Fruit fly (Drosophila melanogaster) whole organism, embryonic: ENCODE measurements around the gene Ppn.

Experiments used
- Ada2b ChIP-seq: fragments of 200-800 bp; sonication (Bioruptor generic); IDR thresholded peaks from 2 replicates; pipeline ENCODE4 v1.3.6; 2022; ENCODE audit warnings: missing biosample characterization, missing genetic modification characterization
- Bgb ChIP-seq: fragments of 200-800 bp; sonication (Bioruptor generic); IDR thresholded peaks from 2 replicates; pipeline ENCODE4 v1.3.6; 2022; ENCODE audit warnings: missing biosample characterization, missing genetic modification characterization; ENCODE audit not compliant: partially characterized antibody
- CG10366 ChIP-seq: fragments of 200-800 bp; sonication (Bioruptor generic); IDR thresholded peaks from 2 replicates; pipeline ENCODE4 v1.3.6; 2022; ENCODE audit warnings: missing biosample characterization, missing genetic modification characterization
- CG10543 ChIP-seq: fragments of 200-800 bp; sonication (Bioruptor generic); optimal IDR thresholded peaks from 3 replicates; lab custom pipeline; 2017; ENCODE audit warnings: missing biosample characterization, mild to moderate bottlenecking, missing genetic modification characterization, moderate library complexity
- CG12219 ChIP-seq: fragments of 200-800 bp; sonication (Bioruptor generic); optimal IDR thresholded peaks from 3 replicates; lab custom pipeline; 2018; ENCODE audit warnings: missing biosample characterization, mild to moderate bottlenecking, missing genetic modification characterization
- CG12299 ChIP-seq: fragments of 200-800 bp; sonication (Bioruptor generic); optimal IDR thresholded peaks from 2 replicates; lab custom pipeline; 2018; ENCODE audit warnings: missing biosample characterization, mild to moderate bottlenecking, missing genetic modification characterization
- CG13123 ChIP-seq: fragments of 200-800 bp; sonication (Bioruptor generic); optimal IDR thresholded peaks from 2 replicates; lab custom pipeline; 2016; ENCODE audit warnings: missing biosample characterization, missing genetic modification characterization
- CG13296 ChIP-seq: fragments of 200-800 bp; sonication (Bioruptor generic); optimal IDR thresholded peaks from 3 replicates; lab custom pipeline; 2018; ENCODE audit warnings: missing biosample characterization, mild to moderate bottlenecking, missing genetic modification characterization
- CG14965 ChIP-seq: fragments of 200-800 bp; sonication (Bioruptor generic); optimal IDR thresholded peaks from 2 replicates; lab custom pipeline; 2016; ENCODE audit warnings: missing biosample characterization, missing genetic modification characterization, borderline replicate concordance
- CG15601 ChIP-seq: fragments of 200-800 bp; sonication (Bioruptor generic); optimal IDR thresholded peaks from 3 replicates; lab custom pipeline; 2019; ENCODE audit warnings: missing biosample characterization, mild to moderate bottlenecking, missing genetic modification characterization, moderate library complexity
- CG1603 ChIP-seq: fragments of 200-800 bp; sonication (Bioruptor generic); optimal IDR thresholded peaks from 2 replicates; lab custom pipeline; 2019; ENCODE audit warnings: missing biosample characterization, mild to moderate bottlenecking, missing genetic modification characterization, moderate library complexity
- CG16813 ChIP-seq: fragments of 200-800 bp; sonication (Bioruptor generic); IDR thresholded peaks from 3 replicates; pipeline ENCODE4 v1.3.6; 2022; ENCODE audit warnings: missing biosample characterization, missing genetic modification characterization; ENCODE audit not compliant: partially characterized antibody
- CG17802 ChIP-seq: fragments of 200-800 bp; sonication (Bioruptor generic); optimal IDR thresholded peaks from 2 replicates; lab custom pipeline; 2018; ENCODE audit warnings: missing biosample characterization, mild to moderate bottlenecking, missing genetic modification characterization, moderate library complexity
- CG2712 ChIP-seq: fragments of 200-800 bp; optimal IDR thresholded peaks from 3 replicates; lab custom pipeline; 2019; ENCODE audit warnings: missing biosample characterization, mild to moderate bottlenecking, missing genetic modification characterization, moderate library complexity
- CG30403 ChIP-seq: fragments of 200-800 bp; sonication (Bioruptor generic); optimal IDR thresholded peaks from 3 replicates; lab custom pipeline; 2016; ENCODE audit warnings: missing biosample characterization, missing genetic modification characterization
- CG3065 ChIP-seq: fragments of 200-800 bp; sonication (Bioruptor generic); optimal IDR thresholded peaks from 2 replicates; lab custom pipeline; 2016; ENCODE audit warnings: missing biosample characterization, missing genetic modification characterization
- CG31388 ChIP-seq: fragments of 200-800 bp; sonication (Bioruptor generic); optimal IDR thresholded peaks from 2 replicates; lab custom pipeline; 2016; ENCODE audit warnings: missing biosample characterization, missing genetic modification characterization
- CG33557 ChIP-seq: fragments of 200-800 bp; sonication (Bioruptor generic); optimal IDR thresholded peaks from 2 replicates; lab custom pipeline; 2019; ENCODE audit warnings: missing biosample characterization, mild to moderate bottlenecking, missing genetic modification characterization, moderate library complexity
- CG34376 ChIP-seq: fragments of 200-800 bp; sonication (Bioruptor generic); optimal IDR thresholded peaks from 2 replicates; lab custom pipeline; 2018; ENCODE audit warnings: missing biosample characterization, mild to moderate bottlenecking, missing genetic modification characterization
- CG3726 ChIP-seq: fragments of 200-800 bp; sonication (Bioruptor generic); IDR thresholded peaks from 3 replicates; pipeline ENCODE4, ENCODE4 v1.3.6; 2022; ENCODE audit warnings: missing biosample characterization, missing genetic modification characterization
- CG4328 ChIP-seq: fragments of 200-800 bp; sonication (Bioruptor generic); optimal IDR thresholded peaks from 3 replicates; lab custom pipeline; 2017; ENCODE audit warnings: missing biosample characterization, missing genetic modification reagents, missing genetic modification characterization
- CG9215 ChIP-seq: fragments of 200-800 bp; sonication (Bioruptor generic); IDR thresholded peaks from 2 replicates; pipeline ENCODE4 v1.3.6; 2022; ENCODE audit warnings: missing biosample characterization, missing genetic modification characterization
- CoRest ChIP-seq: fragments of 200-800 bp; sonication (Bioruptor generic); optimal IDR thresholded peaks from 3 replicates; lab custom pipeline; 2018; ENCODE audit warnings: missing biosample characterization, mild to moderate bottlenecking, missing genetic modification characterization, moderate library complexity
- Deaf1 ChIP-seq: fragments of 200-800 bp; optimal IDR thresholded peaks from 3 replicates; lab custom pipeline; 2019; ENCODE audit warnings: missing biosample characterization, mild to moderate bottlenecking, missing genetic modification characterization, moderate library complexity
- Drgx ChIP-seq: fragments of 200-800 bp; sonication (Bioruptor generic); IDR thresholded peaks from 2 replicates; pipeline ENCODE4 v1.3.6; 2022; ENCODE audit warnings: missing biosample characterization, missing genetic modification characterization
- GATAe ChIP-seq: fragments of 200-800 bp; sonication (Bioruptor generic); conservative IDR thresholded peaks from 2 replicates; pipeline ENCODE4 v1.3.6; 2022; ENCODE audit warnings: missing biosample characterization, missing genetic modification characterization
- H2.0 ChIP-seq: fragments of 200-800 bp; sonication (Bioruptor generic); IDR thresholded peaks from 2 replicates; pipeline ENCODE4 v1.3.6; 2022; ENCODE audit warnings: missing biosample characterization, missing genetic modification characterization
- MTF-1 ChIP-seq: fragments of 200-800 bp; sonication (Bioruptor generic); optimal IDR thresholded peaks from 2 replicates; lab custom pipeline; 2018; ENCODE audit warnings: missing biosample characterization, mild to moderate bottlenecking, missing genetic modification characterization, borderline replicate concordance
- Mad ChIP-seq: fragments of 200-800 bp; sonication (Bioruptor generic); optimal IDR thresholded peaks from 2 replicates; lab custom pipeline; 2016; ENCODE audit warnings: missing biosample characterization, missing genetic modification characterization
- Pdp1 ChIP-seq, 2 experiments: fragments of 200-800 bp; sonication (Bioruptor generic); optimal IDR thresholded peaks; 3 replicates each; lab custom pipeline; 2016; ENCODE audit warnings: missing biosample characterization in 2 of 2, missing genetic modification characterization in 2 of 2, mild to moderate bottlenecking in 1 of 2, moderate library complexity in 1 of 2
- Trl ChIP-seq, 3 experiments: fragments of >200 bp in 2 of 3; fragments of 200-800 bp in 1 of 3; sonication (Bioruptor generic) in 1 of 3; optimal IDR thresholded peaks; 2 replicates in 1 of 3; 3 replicates in 2 of 3; lab custom pipeline; 2016 to 2017; ENCODE audit warnings: missing biosample characterization in 1 of 3, missing genetic modification characterization in 1 of 3
- Vsx1 ChIP-seq: fragments of 200-800 bp; sonication (Bioruptor generic); optimal IDR thresholded peaks from 2 replicates; lab custom pipeline; 2017; ENCODE audit warnings: missing biosample characterization, mild to moderate bottlenecking, missing genetic modification characterization, missing genetic modification reagents
- ase ChIP-seq: fragments of 200-800 bp; sonication (Bioruptor generic); IDR thresholded peaks from 3 replicates; pipeline ENCODE4 v1.3.6; 2022; ENCODE audit warnings: missing biosample characterization, missing genetic modification characterization
- bab2 ChIP-seq: fragments of 200-800 bp; sonication (Bioruptor generic); optimal IDR thresholded peaks from 2 replicates; lab custom pipeline; 2016; ENCODE audit warnings: missing biosample characterization, missing genetic modification characterization
- croc ChIP-seq: fragments of 200-800 bp; sonication (Bioruptor generic); conservative IDR thresholded peaks from 3 replicates; pipeline ENCODE4 v1.3.6; 2022; ENCODE audit warnings: missing biosample characterization, missing genetic modification characterization
- dmrt99B ChIP-seq: fragments of 200-800 bp; sonication (Bioruptor generic); optimal IDR thresholded peaks from 2 replicates; lab custom pipeline; 2018; ENCODE audit warnings: missing biosample characterization, mild to moderate bottlenecking, missing genetic modification characterization, moderate library complexity
- ewg ChIP-seq: fragments of 200-800 bp; sonication (Bioruptor generic); optimal IDR thresholded peaks from 3 replicates; lab custom pipeline; 2017; ENCODE audit warnings: mild to moderate bottlenecking, missing biosample characterization, missing genetic modification reagents, missing genetic modification characterization
- exex ChIP-seq: fragments of 200-800 bp; sonication (Bioruptor generic); optimal IDR thresholded peaks from 4 replicates; lab custom pipeline; 2018; ENCODE audit warnings: missing biosample characterization, mild to moderate bottlenecking, missing genetic modification characterization, moderate library complexity
- fd102C ChIP-seq: fragments of 200-800 bp; sonication (Bioruptor generic); optimal IDR thresholded peaks from 2 replicates; lab custom pipeline; 2018; ENCODE audit warnings: missing biosample characterization, mild to moderate bottlenecking, missing genetic modification characterization, moderate library complexity
- grau ChIP-seq: fragments of 200-800 bp; optimal IDR thresholded peaks from 3 replicates; lab custom pipeline; 2019; ENCODE audit warnings: missing biosample characterization, mild to moderate bottlenecking, missing genetic modification characterization, moderate library complexity
- h ChIP-seq: fragments of >200 bp; optimal IDR thresholded peaks from 2 replicates; lab custom pipeline; 2017
- ham ChIP-seq: fragments of 200-800 bp; sonication (Bioruptor generic); IDR thresholded peaks from 2 replicates; pipeline ENCODE4 v1.3.6; 2022; ENCODE audit warnings: missing biosample characterization, missing genetic modification characterization
- kni ChIP-seq: fragments of 200-800 bp; sonication (Bioruptor generic); optimal IDR thresholded peaks from 3 replicates; lab custom pipeline; 2017; ENCODE audit warnings: mild to moderate bottlenecking, missing biosample characterization, missing genetic modification reagents, missing genetic modification characterization
- lilli ChIP-seq: fragments of 200-800 bp; sonication (Bioruptor generic); optimal IDR thresholded peaks from 3 replicates; lab custom pipeline; 2016; ENCODE audit warnings: missing biosample characterization, missing genetic modification characterization
- mirr ChIP-seq: fragments of 200-800 bp; sonication (Bioruptor generic); optimal IDR thresholded peaks from 3 replicates; lab custom pipeline; 2018; ENCODE audit warnings: missing biosample characterization, mild to moderate bottlenecking, missing genetic modification characterization
- org-1 ChIP-seq: fragments of 200-800 bp; sonication (Bioruptor generic); optimal IDR thresholded peaks from 2 replicates; lab custom pipeline; 2017; ENCODE audit warnings: missing biosample characterization, missing genetic modification characterization
- pita ChIP-seq: fragments of 200-800 bp; sonication (Bioruptor generic); optimal IDR thresholded peaks from 2 replicates; lab custom pipeline; 2017; ENCODE audit warnings: missing biosample characterization, mild to moderate bottlenecking, missing genetic modification characterization
- salm ChIP-seq: fragments of 200-800 bp; sonication (Bioruptor generic); optimal IDR thresholded peaks from 2 replicates; lab custom pipeline; 2018; ENCODE audit warnings: missing biosample characterization, mild to moderate bottlenecking, missing genetic modification characterization
- sc ChIP-seq, 3 experiments: fragments of >200 bp in 2 of 3; fragments of 200-800 bp in 1 of 3; sonication (Bioruptor generic) in 1 of 3; optimal IDR thresholded peaks; 2 replicates in 2 of 3; 3 replicates in 1 of 3; lab custom pipeline; 2017; ENCODE audit warnings: mild to moderate bottlenecking in 1 of 3, missing biosample characterization in 1 of 3, missing genetic modification characterization in 1 of 3, missing genetic modification reagents in 1 of 3
- trh ChIP-seq: fragments of 200-800 bp; sonication (Bioruptor generic); optimal IDR thresholded peaks from 2 replicates; lab custom pipeline; 2016; ENCODE audit warnings: missing biosample characterization, missing genetic modification characterization

Ppn gene

DNA sequence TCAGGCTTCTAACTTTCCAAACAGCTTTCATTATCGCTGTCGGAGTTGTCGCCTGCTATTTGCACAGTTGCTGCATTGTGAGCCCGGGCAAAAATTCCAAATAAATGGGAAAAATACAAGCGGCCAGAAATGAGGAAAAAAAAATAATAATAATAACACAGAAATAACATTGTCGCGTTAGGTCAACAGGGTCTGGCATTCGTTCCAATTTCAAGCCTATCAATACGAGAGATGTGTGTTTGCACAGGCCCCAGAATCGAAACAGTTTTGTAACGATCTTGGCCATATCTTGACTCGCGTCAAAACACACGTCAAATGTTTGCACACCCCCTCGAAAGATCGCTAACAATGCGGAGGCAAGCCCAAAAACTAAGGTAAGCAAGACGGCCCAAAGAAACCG is 16.3 kb upstream of the Ppn start (continued):
- TF ChIP-seq Deaf1 (tag; lab: Kevin White, UChicago): no peak
- no peak for TF ChIP-seq CG33557
- no peak for TF ChIP-seq Drgx (GFP tag; lab: Robert Waterston, UW)
- TF ChIP-seq bab2: peak; percentile 27
- TF ChIP-seq Trl (optimal IDR thresholded peaks at IDR 0.05; lab: Kevin White, UChicago): no peak
- no peak for TF ChIP-seq Trl (GFP tag; optimal IDR thresholded peaks at IDR 0.05; lab: Kevin White, UChicago)
- TF ChIP-seq exex (tag; lab: Kevin White, UChicago): no peak
- no peak for TF ChIP-seq GATAe (GFP tag; lab: Robert Waterston, UW)
- TF ChIP-seq lilli (GFP tag; lab: Kevin White, UChicago): no peak
- peak; percentile 32 for TF ChIP-seq kni (GFP tag; lab: Kevin White, UChicago)
- TF ChIP-seq ewg: no peak
- no peak for TF ChIP-seq croc (GFP tag; lab: Robert Waterston, UW)
- no peak for TF ChIP-seq CoRest
- TF ChIP-seq CG9215: no peak
- TF ChIP-seq pita (GFP tag; lab: Kevin White, UChicago): no peak
- peak; percentile 48 for TF ChIP-seq MTF-1
- no peak for TF ChIP-seq CG12219 (GFP tag; lab: Kevin White, UChicago)
- no peak for TF ChIP-seq ase
- no peak for TF ChIP-seq sc (optimal IDR thresholded peaks at IDR 0.05; lab: Kevin White, UChicago)
- no peak for TF ChIP-seq sc (GFP tag; optimal IDR thresholded peaks at IDR 0.05; lab: Kevin White, UChicago)
- no peak for TF ChIP-seq CG3065
- TF ChIP-seq CG31388 (GFP tag; lab: Kevin White, UChicago): no peak
- peak; percentile 10 for TF ChIP-seq CG1603 (tag; lab: Kevin White, UChicago)
- TF ChIP-seq mirr (GFP tag; lab: Kevin White, UChicago): no peak
- TF ChIP-seq trh: no peak
- TF ChIP-seq CG16813 (GFP tag; lab: Robert Waterston, UW): no peak
- no peak for TF ChIP-seq CG30403 (GFP tag; lab: Kevin White, UChicago)
- no peak for TF ChIP-seq H2.0 (GFP tag; lab: Robert Waterston, UW)
- TF ChIP-seq CG4328 (GFP tag; lab: Kevin White, UChicago): peak; percentile 17
- TF ChIP-seq Pdp1 (GFP tag; optimal IDR thresholded peaks at IDR 0.05; lab: Kevin White, UChicago): peak in 1 of 2 experiments; percentile 15
- TF ChIP-seq CG13296 (GFP tag; lab: Kevin White, UChicago): peak; percentile 58
- no peak for TF ChIP-seq CG17802 (tag; lab: Kevin White, UChicago)
- TF ChIP-seq CG12299 (tag; lab: Kevin White, UChicago): peak; percentile 9
- TF ChIP-seq org-1 (GFP tag; lab: Kevin White, UChicago): peak; percentile 28
- TF ChIP-seq Mad (GFP tag; lab: Kevin White, UChicago): no peak
- TF ChIP-seq CG15601 (tag; lab: Kevin White, UChicago): peak; percentile 7
- no peak for TF ChIP-seq CG10366 (GFP tag; lab: Robert Waterston, UW)
- no peak for TF ChIP-seq CG3726
- no peak for TF ChIP-seq fd102C
- no peak for TF ChIP-seq Bgb (GFP tag; lab: Robert Waterston, UW)
- TF ChIP-seq dmrt99B: peak; percentile 4
- TF ChIP-seq CG14965 (GFP tag; lab: Kevin White, UChicago): no peak
- TF ChIP-seq Ada2b: no peak
- no peak for TF ChIP-seq CG34376 (GFP tag; lab: Kevin White, UChicago)
- TF ChIP-seq CG10543 (GFP tag; lab: Kevin White, UChicago): peak; percentile 61
- no peak for TF ChIP-seq h
- no peak for TF ChIP-seq ham
- no peak for TF ChIP-seq grau (tag; lab: Kevin White, UChicago)
- TF ChIP-seq CG2712 (tag; lab: Kevin White, UChicago): no peak
- TF ChIP-seq salm (tag; lab: Kevin White, UChicago): no peak
- peak; percentile 42 for TF ChIP-seq CG13123 (GFP tag; lab: Kevin White, UChicago)
- peak; percentile 61 for TF ChIP-seq Vsx1 (GFP tag; lab: Kevin White, UChicago)
